Fruit fly (Drosophila melanogaster) Kc167 (cell line): ENCODE data around the gene Sf3b3.

ENCODE experiments used
- Myc ChIP-seq: fragments of >200 bp; optimal IDR thresholded peaks from 2 replicates; lab custom pipeline; 2017; ENCODE audit warnings: missing external identifiers
- Sin3A ChIP-seq: fragments of >200 bp; optimal IDR thresholded peaks from 2 replicates; lab custom pipeline; 2018; ENCODE audit warnings: missing external identifiers
- h ChIP-seq: fragments of >200 bp; optimal IDR thresholded peaks from 3 replicates; lab custom pipeline; 2018; ENCODE audit warnings: missing external identifiers
- insv ChIP-seq: fragments of >200 bp; optimal IDR thresholded peaks from 3 replicates; lab custom pipeline; 2018; ENCODE audit warnings: missing external identifiers
- psq ChIP-seq: fragments of >200 bp; optimal IDR thresholded peaks from 2 replicates; lab custom pipeline; 2017; ENCODE audit warnings: missing external identifiers
- ttk ChIP-seq: sonication (Bioruptor generic); optimal IDR thresholded peaks from 2 replicates; lab custom pipeline; 2017; ENCODE audit warnings: missing external identifiers

dm6 chr3L:781702-782314, 51.4 kb downstream of the Sf3b3 start:
- TF ChIP-seq psq (lab: Kevin White, UChicago) (no peak), h (no peak), insv (lab: Kevin White, UChicago) (no peak), Myc (no peak), ttk (lab: Kevin White, UChicago) (no peak), Sin3A (lab: Kevin White, UChicago) (no peak)
